Worm (Caenorhabditis elegans): Measurements from ENCODE around the gene C49C3.10.

Gene C49C3.10

DNA sequence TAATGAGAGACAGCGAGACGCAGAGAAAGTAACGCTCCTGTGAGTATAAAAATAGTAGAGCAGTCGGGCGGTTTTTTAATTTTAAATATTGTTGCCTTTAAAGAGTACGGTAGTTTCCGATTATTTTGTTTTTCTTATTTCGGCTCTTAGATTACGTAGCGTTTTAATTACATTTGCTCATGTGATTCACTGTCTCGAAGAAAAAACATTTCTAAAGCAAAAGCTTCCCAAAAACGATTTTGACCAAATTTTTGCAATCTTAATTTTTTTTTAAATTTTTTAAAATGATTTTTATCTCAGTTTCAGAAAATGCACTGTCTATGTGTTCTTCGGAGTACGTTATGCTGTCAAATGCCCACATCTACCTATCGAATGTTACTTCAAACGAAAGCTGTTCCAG, 37.4 kb upstream of the C49C3.10 start, which contains the start of gene haf-1:
Gene haf-1 (plus strand): TSS at position 301 of the 400 bp plus-strand sequence.
- TF ChIP-seq madf-8 (GFP tag; conservative IDR thresholded peaks at IDR 0.05), result no peak
- TF ChIP-seq lin-40 (tag; optimal IDR thresholded peaks at IDR 0.05), result no peak

DNA sequence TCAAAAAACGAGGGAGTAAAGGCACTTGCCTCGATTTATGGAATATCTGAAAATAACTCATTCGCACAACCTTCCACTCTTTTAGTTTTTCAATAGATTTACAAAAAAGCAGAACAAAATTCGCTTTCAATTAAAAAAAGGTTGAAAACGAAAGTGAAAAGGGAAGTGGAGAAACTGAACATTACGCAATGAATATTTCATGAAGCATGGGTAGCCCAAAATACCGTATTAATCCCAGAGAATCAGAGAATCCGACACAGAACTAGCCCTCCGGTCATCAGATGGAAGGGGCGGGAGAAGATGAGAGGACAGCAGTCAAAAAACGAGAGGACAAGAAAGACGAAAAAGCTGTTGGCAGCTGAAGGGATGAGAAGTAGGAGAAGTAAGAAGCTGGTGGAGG, 32.7 kb upstream of the C49C3.10 start, which contains the start of gene C30H6.5:
Gene C30H6.5 (plus strand): TSS at position 301 of the 400 bp plus-strand sequence.
- no peak for TF ChIP-seq cebp-2 (GFP tag; IDR thresholded peaks at IDR 0.05)
- TF ChIP-seq bed-1 (GFP tag; IDR thresholded peaks at IDR 0.05), result no peak
- no peak for TF ChIP-seq B0261.1 (tag; optimal IDR thresholded peaks at IDR 0.05)
- TF ChIP-seq F57C9.4 (tag; optimal IDR thresholded peaks at IDR 0.05), result no peak
- TF ChIP-seq zim-3 (tag; optimal IDR thresholded peaks at IDR 0.05), result no peak
- no peak for TF ChIP-seq mxl-1 (tag; optimal IDR thresholded peaks at IDR 0.05)

DNA sequence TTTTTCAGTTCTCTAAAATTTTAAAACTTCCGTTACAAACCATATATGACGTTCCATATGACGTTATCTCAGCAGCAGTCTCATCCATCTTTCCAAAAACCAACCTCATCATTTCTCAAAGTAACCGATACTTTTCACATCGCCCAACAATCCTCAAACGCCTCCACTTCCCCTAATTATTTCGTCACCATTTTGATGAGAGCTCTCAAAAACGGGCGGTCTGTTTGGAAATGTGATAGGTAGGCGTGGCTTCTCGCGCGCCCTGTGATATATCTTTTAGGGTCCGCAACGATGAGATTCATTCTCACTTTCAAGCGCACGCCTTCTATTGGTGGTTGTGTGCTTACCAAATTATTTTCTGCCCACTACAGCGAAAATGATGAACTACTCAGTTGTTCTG, 29.5 kb upstream of the C49C3.10 start, which contains the start of gene trh-1:
Gene trh-1 (plus strand): TSS at position 301 of the 400 bp plus-strand sequence.
- TF ChIP-seq let-607 (tag; optimal IDR thresholded peaks at IDR 0.05) (no peak), somi-1 (GFP tag; optimal IDR thresholded peaks at IDR 0.05) (no peak), snpc-1.1 (tag; optimal IDR thresholded peaks at IDR 0.05; ENCODE audit: insufficient read depth) (no peak), ztf-22 (GFP tag; optimal IDR thresholded peaks at IDR 0.05) (no peak), F49E8.2 (tag; optimal IDR thresholded peaks at IDR 0.05; ENCODE audit: insufficient read depth) (no peak), die-1 (tag; optimal IDR thresholded peaks at IDR 0.05) (no peak), akir-1 (GFP tag; optimal IDR thresholded peaks at IDR 0.05) (no peak), Y79H2A.3 (GFP tag; conservative IDR thresholded peaks at IDR 0.05) (no peak), attf-3 (GFP tag; conservative IDR thresholded peaks at IDR 0.05) (no peak), mcd-1 (GFP tag; IDR thresholded peaks at IDR 0.05) (no peak), ceh-40 (GFP tag; IDR thresholded peaks at IDR 0.05) (no peak), ztf-26 (tag; optimal IDR thresholded peaks at IDR 0.05) (no peak), F55B11.4 (tag; optimal IDR thresholded peaks at IDR 0.05; ENCODE audit: borderline replicate concordance, insufficient read depth) (no peak), madf-10 (tag; optimal IDR thresholded peaks at IDR 0.05) (no peak)

ce11 chrIV:17367294-17367693, 28.5 kb upstream of the C49C3.10 start, which contains the start of gene zipt-17:
Gene zipt-17 (minus strand): TSS chrIV:17367394.
- TF ChIP-seq nhr-27 (tag; optimal IDR thresholded peaks at IDR 0.05) (no peak), hlh-12 (tag; optimal IDR thresholded peaks at IDR 0.05) (no peak), ztf-28 (GFP tag; IDR thresholded peaks at IDR 0.05) (no peak)

DNA sequence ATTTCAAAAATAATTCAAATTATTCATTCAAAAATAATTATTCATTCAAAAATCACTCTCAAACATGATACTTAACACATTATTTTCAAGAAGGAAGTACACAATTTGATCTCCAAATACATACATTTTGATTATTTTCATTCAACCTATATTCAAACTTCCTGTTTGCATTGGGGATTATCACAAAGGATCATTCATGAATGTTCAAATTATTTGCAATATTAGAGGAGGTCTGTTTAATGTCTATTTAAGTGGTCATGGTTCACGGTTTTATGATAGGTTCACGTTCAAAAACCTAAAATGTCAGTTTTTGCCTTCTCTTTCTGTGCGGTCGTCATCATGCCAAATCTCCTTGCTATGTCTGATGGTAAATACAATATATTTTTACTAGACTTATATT, 22.4 kb upstream of the C49C3.10 start, which contains the start of gene clec-202:
Gene clec-202 (plus strand): TSS at position 301 of the 400 bp plus-strand sequence.
- TF ChIP-seq F49E8.2 (tag; optimal IDR thresholded peaks at IDR 0.05; ENCODE audit: insufficient read depth), result no peak
- TF ChIP-seq D2030.7 (GFP tag; IDR thresholded peaks at IDR 0.05), result no peak
- TF ChIP-seq dox-1 (GFP tag; IDR thresholded peaks at IDR 0.05), result no peak
- TF ChIP-seq nfya-2 (GFP tag; IDR thresholded peaks at IDR 0.05), result no peak
- no peak for TF ChIP-seq F39B2.1 (GFP tag; IDR thresholded peaks at IDR 0.05)
- TF ChIP-seq rpc-1 (optimal IDR thresholded peaks at IDR 0.05), result no peak
- no peak for TF ChIP-seq rpc-1 (tag; optimal IDR thresholded peaks at IDR 0.05)
- TF ChIP-seq hrde-1 (tag; optimal IDR thresholded peaks at IDR 0.05; ENCODE audit: borderline replicate concordance), result no peak
- TF ChIP-seq athp-1 (tag; optimal IDR thresholded peaks at IDR 0.05), result no peak
- no peak for TF ChIP-seq hmg-20 (GFP tag; IDR thresholded peaks at IDR 0.05)
- TF ChIP-seq ccch-3 (GFP tag; optimal IDR thresholded peaks at IDR 0.05), result no peak
- no peak for TF ChIP-seq hmg-1.2 (GFP tag; IDR thresholded peaks at IDR 0.05)
- TF ChIP-seq attf-6 (GFP tag; IDR thresholded peaks at IDR 0.05), result no peak
- TF ChIP-seq ceh-40 (GFP tag; IDR thresholded peaks at IDR 0.05), result no peak
- TF ChIP-seq atf-7 (tag; optimal IDR thresholded peaks at IDR 0.05), result no peak
- no peak for TF ChIP-seq hsf-1 (GFP tag; IDR thresholded peaks at IDR 0.05)
- no peak for TF ChIP-seq ztf-3 (GFP tag; optimal IDR thresholded peaks at IDR 0.05)
- TF ChIP-seq nfyb-1 (GFP tag; IDR thresholded peaks at IDR 0.05), result no peak
- no peak for TF ChIP-seq nhr-120 (GFP tag; IDR thresholded peaks at IDR 0.05)
- no peak for TF ChIP-seq sea-2 (GFP tag; IDR thresholded peaks at IDR 0.05)
- no peak for TF ChIP-seq ceh-100 (GFP tag; IDR thresholded peaks at IDR 0.05)
